Worm (Caenorhabditis elegans) whole organism, L1 larva: Measurements from ENCODE around the gene C02H6.1.

Experiments used
- C04F5.9 ChIP-seq: sonication (generic microtip); optimal IDR thresholded peaks from 2 replicates; lab custom pipeline; 2016; ENCODE audit warnings: missing genetic modification characterization, missing compliant biosample characterization
- ceh-90 ChIP-seq: sonication (generic microtip); optimal IDR thresholded peaks from 2 replicates; lab custom pipeline; 2016; ENCODE audit warnings: missing genetic modification characterization, missing compliant biosample characterization
- efl-1 ChIP-seq, 4 experiments: fragments of 150-350 bp; optimal IDR thresholded peaks in 3 of 4; peaks in 1 of 4; 1 replicate in 1 of 4; 2 replicates in 3 of 4; lab custom pipeline; 2014; ENCODE audit warnings: missing biosample characterization in 2 of 4, missing genetic modification characterization in 2 of 4, missing genetic modification reagents in 2 of 4
- egl-27 ChIP-seq, 2 experiments: fragments of 150-350 bp in 1 of 2; sonication (generic microtip); optimal IDR thresholded peaks; 3 replicates each; lab custom pipeline; 2017 to 2018; ENCODE audit warnings: missing biosample characterization in 2 of 2, missing genetic modification characterization in 2 of 2, missing genetic modification reagents in 2 of 2
- lin-14 ChIP-seq: fragments of 200-800 bp; sonication (Bioruptor generic); optimal IDR thresholded peaks from 2 replicates; lab custom pipeline; 2018; ENCODE audit warnings: mild to moderate bottlenecking, missing genetic modification characterization, moderate library complexity, missing compliant biosample characterization
- lin-39 ChIP-seq: fragments of 150-350 bp; optimal IDR thresholded peaks from 2 replicates; lab custom pipeline; 2014; ENCODE audit warnings: missing biosample characterization, missing genetic modification reagents, missing genetic modification characterization
- nhr-12 ChIP-seq: sonication (generic microtip); optimal IDR thresholded peaks from 2 replicates; lab custom pipeline; 2017; ENCODE audit warnings: missing biosample characterization, missing genetic modification characterization
- skn-1 ChIP-seq: fragments of 150-350 bp; optimal IDR thresholded peaks from 2 replicates; lab custom pipeline; 2014; ENCODE audit warnings: missing biosample characterization, missing genetic modification characterization
- snpc-4 ChIP-seq: fragments of 150-350 bp; optimal IDR thresholded peaks from 2 replicates; lab custom pipeline; 2014; ENCODE audit warnings: missing biosample characterization, missing genetic modification characterization
- sox-4 ChIP-seq: sonication (generic microtip); optimal IDR thresholded peaks from 2 replicates; lab custom pipeline; 2016; ENCODE audit warnings: missing genetic modification characterization, missing compliant biosample characterization
- sptf-1 ChIP-seq: fragments of 150-350 bp; optimal IDR thresholded peaks from 2 replicates; lab custom pipeline; 2014; ENCODE audit warnings: missing biosample characterization, missing genetic modification characterization

DNA sequence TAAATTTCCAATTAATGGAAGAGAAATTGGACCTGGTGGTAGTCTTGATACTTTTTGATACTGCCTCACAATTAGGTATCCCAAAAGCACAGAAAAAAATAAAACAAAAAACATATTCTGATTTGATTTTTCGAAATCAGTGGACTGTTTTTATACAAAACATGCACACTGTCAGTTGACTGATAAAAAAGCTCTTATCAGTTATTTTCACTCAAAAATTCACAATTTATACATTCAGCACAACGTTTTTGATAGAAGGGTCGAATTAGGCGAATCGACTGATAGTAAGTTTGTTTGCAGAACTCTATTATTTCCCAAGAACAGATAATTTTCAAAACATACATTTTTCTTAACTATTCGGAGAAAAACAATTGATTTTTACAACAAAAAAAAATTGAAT is 25.6 kb downstream of the C02H6.1 start, which contains the start of gene cyp-35A2:
- TF ChIP-seq C04F5.9 (tag; lab: Kevin White, UChicago) (no peak), efl-1 (optimal IDR thresholded peaks at IDR 0.05; lab: Kevin White, UChicago) (no peak), efl-1 (GFP tag; optimal IDR thresholded peaks at IDR 0.05 in 1 of 2; lab: Kevin White, UChicago) (no peak), sox-4 (tag; lab: Kevin White, UChicago) (no peak), skn-1 (tag; lab: Kevin White, UChicago) (no peak), sptf-1 (tag; lab: Kevin White, UChicago) (no peak), lin-14 (GFP tag; lab: Kevin White, UChicago) (no peak), egl-27 (tag; optimal IDR thresholded peaks at IDR 0.05; lab: Kevin White, UChicago) (no peak), lin-39 (no peak), nhr-12 (no peak), snpc-4 (tag; lab: Kevin White, UChicago) (no peak), ceh-90 (tag; lab: Kevin White, UChicago) (no peak)
